Fruit fly (Drosophila melanogaster): ENCODE results near the gene AOX3.

Gene AOX3

dm6 chr3R:15547827-15548517, at the start of gene AOX3 (continued):
- TF ChIP-seq Bdp1 (GFP tag; optimal IDR thresholded peaks at IDR 0.05), result no peak
- no peak for TF ChIP-seq CG31365 (tag; optimal IDR thresholded peaks at IDR 0.05)
- peak; percentile 85 for TF ChIP-seq sd (tag; optimal IDR thresholded peaks at IDR 0.05)
- TF ChIP-seq zfh1 (GFP tag; IDR thresholded peaks at IDR 0.05), result no peak
- TF ChIP-seq YL-1 (GFP tag; optimal IDR thresholded peaks at IDR 0.05), result no peak
- no peak for TF ChIP-seq amos (GFP tag; IDR thresholded peaks at IDR 0.05; ENCODE audit: partially characterized antibody)
- no peak for TF ChIP-seq sima (GFP tag; optimal IDR thresholded peaks at IDR 0.05)
- no peak for TF ChIP-seq fd3F (GFP tag; optimal IDR thresholded peaks at IDR 0.05)
- no peak for TF ChIP-seq CG1792 (GFP tag; optimal IDR thresholded peaks at IDR 0.05)
- no peak for TF ChIP-seq dmrt11E (tag; optimal IDR thresholded peaks at IDR 0.05)
- no peak for TF ChIP-seq CG30431 (GFP tag; optimal IDR thresholded peaks at IDR 0.05)
- TF ChIP-seq CoRest (tag; optimal IDR thresholded peaks at IDR 0.05), result peak; percentile 35
- TF ChIP-seq CG16813 (GFP tag; IDR thresholded peaks at IDR 0.05; ENCODE audit: partially characterized antibody), result no peak
- TF ChIP-seq Doc2 (GFP tag; IDR thresholded peaks at IDR 0.05), result no peak
- no peak for TF ChIP-seq dati (GFP tag; IDR thresholded peaks at IDR 0.05)
- TF ChIP-seq CG7987 (GFP tag; optimal IDR thresholded peaks at IDR 0.05), result no peak
- no peak for TF ChIP-seq CG9797 (GFP tag; optimal IDR thresholded peaks at IDR 0.05)
- TF ChIP-seq CG4707 (GFP tag; optimal IDR thresholded peaks at IDR 0.05), result no peak
- peak; percentile 90 for TF ChIP-seq CG10274 (GFP tag; optimal IDR thresholded peaks at IDR 0.05)
- TF ChIP-seq CG14050 (GFP tag; IDR thresholded peaks at IDR 0.05), result no peak
- TF ChIP-seq CG32772 (GFP tag; IDR thresholded peaks at IDR 0.05), result no peak
- no peak for TF ChIP-seq CG43689 (GFP tag; IDR thresholded peaks at IDR 0.05)
- TF ChIP-seq ems (GFP tag; optimal IDR thresholded peaks at IDR 0.05), result no peak
- no peak for TF ChIP-seq CG15696 (tag; optimal IDR thresholded peaks at IDR 0.05)
- peak; percentile 30 for TF ChIP-seq CG16815 (GFP tag; optimal IDR thresholded peaks at IDR 0.05)
- TF ChIP-seq CG7745 (tag; optimal IDR thresholded peaks at IDR 0.05), result no peak
- peak; percentile 48 for TF ChIP-seq CG3995 (GFP tag; optimal IDR thresholded peaks at IDR 0.05)
- no peak for TF ChIP-seq GATAe (GFP tag; conservative IDR thresholded peaks at IDR 0.05)
- no peak for TF ChIP-seq CG8089 (GFP tag; optimal IDR thresholded peaks at IDR 0.05)
- TF ChIP-seq CG11723 (GFP tag; optimal IDR thresholded peaks at IDR 0.05), result no peak
- TF ChIP-seq Kr (GFP tag; optimal IDR thresholded peaks at IDR 0.05), result no peak
- TF ChIP-seq aop (GFP tag; IDR thresholded peaks at IDR 0.05), result no peak
- TF ChIP-seq Hmx (GFP tag; optimal IDR thresholded peaks at IDR 0.05), result no peak
- TF ChIP-seq CG8924 (tag; optimal IDR thresholded peaks at IDR 0.05), result no peak
- no peak for TF ChIP-seq CrebB (tag; optimal IDR thresholded peaks at IDR 0.05)
- no peak for TF ChIP-seq CG4328 (GFP tag; optimal IDR thresholded peaks at IDR 0.05)
- TF ChIP-seq fd64A (GFP tag; optimal IDR thresholded peaks at IDR 0.05), result no peak
- TF ChIP-seq Hr39 (optimal IDR thresholded peaks at IDR 0.05), result no peak
- TF ChIP-seq Deaf1 (tag; optimal IDR thresholded peaks at IDR 0.05), result no peak
- TF ChIP-seq CG1024 (GFP tag; IDR thresholded peaks at IDR 0.05), result no peak
- no peak for TF ChIP-seq Camta (GFP tag; optimal IDR thresholded peaks at IDR 0.05)
- no peak for TF ChIP-seq CG33213 (GFP tag; optimal IDR thresholded peaks at IDR 0.05)
- no peak for TF ChIP-seq CG12104 (GFP tag; optimal IDR thresholded peaks at IDR 0.05)
- TF ChIP-seq unpg (GFP tag; optimal IDR thresholded peaks at IDR 0.05), result peak; percentile 21
- TF ChIP-seq CG14710 (tag; optimal IDR thresholded peaks at IDR 0.05), result no peak
- TF ChIP-seq gce (GFP tag; IDR thresholded peaks at IDR 0.05), result no peak
- TF ChIP-seq kni (GFP tag; optimal IDR thresholded peaks at IDR 0.05), result no peak
- TF ChIP-seq CG11398 (GFP tag; optimal IDR thresholded peaks at IDR 0.05), result no peak
- TF ChIP-seq Meics (GFP tag; optimal IDR thresholded peaks at IDR 0.05), result peak; percentile 39
- TF ChIP-seq ara (GFP tag; IDR thresholded peaks at IDR 0.05), result no peak
- TF ChIP-seq Poxn (GFP tag; IDR thresholded peaks at IDR 0.05), result peak; percentile 9; the same call in 1 of the 2 replicates
